Fruit fly (Drosophila melanogaster) whole organism, prepupa: Measurements from ENCODE around the gene Agxt.

ENCODE experiments used
- Blimp-1 ChIP-seq: fragments of 200-800 bp; sonication (Bioruptor generic); optimal IDR thresholded peaks from 3 replicates; lab custom pipeline; 2017; ENCODE audit warnings: missing biosample characterization, missing genetic modification characterization, mild to moderate bottlenecking, moderate library complexity, missing genetic modification reagents
- CG10631 ChIP-seq: fragments of 200-800 bp; sonication (Bioruptor generic); optimal IDR thresholded peaks from 2 replicates; lab custom pipeline; 2016; ENCODE audit warnings: missing biosample characterization, missing genetic modification characterization
- CG10669 ChIP-seq: fragments of 200-800 bp; sonication (Bioruptor generic); optimal IDR thresholded peaks from 3 replicates; lab custom pipeline; 2018; ENCODE audit warnings: missing biosample characterization, mild to moderate bottlenecking, missing genetic modification characterization, moderate library complexity
- CG11294 ChIP-seq: fragments of 200-800 bp; sonication (Bioruptor generic); IDR thresholded peaks from 2 replicates; pipeline ENCODE4 v1.3.6; 2022; ENCODE audit warnings: missing biosample characterization, missing genetic modification characterization
- CG11762 ChIP-seq: fragments of 200-800 bp; sonication (Bioruptor generic); optimal IDR thresholded peaks from 3 replicates; lab custom pipeline; 2016; ENCODE audit warnings: missing biosample characterization, missing genetic modification characterization; ENCODE audit not compliant: insufficient read depth
- CG15336 ChIP-seq: fragments of 200-800 bp; sonication (Bioruptor generic); IDR thresholded peaks from 2 replicates; pipeline ENCODE4 v1.3.6; 2022; ENCODE audit warnings: missing biosample characterization, missing genetic modification characterization
- CG16779 ChIP-seq: fragments of 200-800 bp; sonication (Bioruptor generic); optimal IDR thresholded peaks from 3 replicates; lab custom pipeline; 2017; ENCODE audit warnings: missing biosample characterization, mild to moderate bottlenecking, missing genetic modification characterization
- CG3032 ChIP-seq: fragments of 200-800 bp; optimal IDR thresholded peaks from 2 replicates; lab custom pipeline; 2019; ENCODE audit warnings: missing biosample characterization, mild to moderate bottlenecking, missing genetic modification characterization, moderate library complexity
- CG31627 ChIP-seq: fragments of 200-800 bp; sonication (Bioruptor generic); optimal IDR thresholded peaks from 3 replicates; lab custom pipeline; 2016; ENCODE audit warnings: missing biosample characterization, missing genetic modification characterization
- CG32006 ChIP-seq: fragments of 200-800 bp; sonication (Bioruptor generic); optimal IDR thresholded peaks from 3 replicates; lab custom pipeline; 2017; ENCODE audit warnings: missing biosample characterization, mild to moderate bottlenecking, missing genetic modification characterization
- CG34406 ChIP-seq: fragments of 200-800 bp; sonication (Bioruptor generic); optimal IDR thresholded peaks from 3 replicates; lab custom pipeline; 2016; ENCODE audit warnings: missing biosample characterization, missing genetic modification characterization
- CG3919 ChIP-seq: fragments of 200-800 bp; sonication (Bioruptor generic); optimal IDR thresholded peaks from 3 replicates; lab custom pipeline; 2016; ENCODE audit warnings: missing biosample characterization, missing genetic modification characterization
- CG6163 ChIP-seq: fragments of 200-800 bp; sonication (Bioruptor generic); IDR thresholded peaks from 3 replicates; pipeline ENCODE4 v1.3.6; 2022; ENCODE audit warnings: missing biosample characterization, missing genetic modification characterization
- CG6792 ChIP-seq: fragments of 200-800 bp; sonication (Bioruptor generic); optimal IDR thresholded peaks from 3 replicates; lab custom pipeline; 2016; ENCODE audit warnings: missing biosample characterization, missing genetic modification characterization
- CG6808 ChIP-seq: fragments of 200-800 bp; sonication (Bioruptor generic); optimal IDR thresholded peaks from 3 replicates; lab custom pipeline; 2017; ENCODE audit warnings: missing biosample characterization, missing genetic modification characterization, mild to moderate bottlenecking, moderate library complexity, missing genetic modification reagents
- CG6854 ChIP-seq: fragments of 200-800 bp; sonication (Bioruptor generic); optimal IDR thresholded peaks from 2 replicates; lab custom pipeline; 2017; ENCODE audit warnings: missing biosample characterization, mild to moderate bottlenecking, missing genetic modification characterization
- CG8119 ChIP-seq: fragments of 200-800 bp; sonication (Bioruptor generic); IDR thresholded peaks from 3 replicates; pipeline ENCODE4 v1.3.6; 2022; ENCODE audit warnings: missing biosample characterization, missing genetic modification characterization
- CG8319 ChIP-seq: fragments of 200-800 bp; sonication (Bioruptor generic); optimal IDR thresholded peaks from 3 replicates; lab custom pipeline; 2016; ENCODE audit warnings: missing biosample characterization, missing genetic modification characterization
- CG8632 ChIP-seq: fragments of 200-800 bp; sonication (Bioruptor generic); optimal IDR thresholded peaks from 3 replicates; lab custom pipeline; 2016; ENCODE audit warnings: missing biosample characterization, missing genetic modification characterization
- CG9139 ChIP-seq: fragments of 200-800 bp; sonication (Bioruptor generic); optimal IDR thresholded peaks from 3 replicates; lab custom pipeline; 2017; ENCODE audit warnings: missing biosample characterization, mild to moderate bottlenecking, missing genetic modification characterization
- Eip78C ChIP-seq: fragments of 200-800 bp; sonication (Bioruptor generic); peaks from one replicate; lab custom pipeline; 2016; ENCODE audit warnings: missing biosample characterization, missing genetic modification characterization
- Eip93F ChIP-seq: fragments of 200-800 bp; sonication (Bioruptor generic); optimal IDR thresholded peaks from 2 replicates; lab custom pipeline; 2016; ENCODE audit warnings: missing biosample characterization, mild to moderate bottlenecking, missing genetic modification characterization
- Ets21C ChIP-seq: fragments of 200-800 bp; sonication (Bioruptor generic); optimal IDR thresholded peaks from 3 replicates; lab custom pipeline; 2016; ENCODE audit warnings: missing biosample characterization, missing genetic modification characterization
- Hr38 ChIP-seq: sonication (Bioruptor generic); optimal IDR thresholded peaks from 2 replicates; lab custom pipeline; 2016; ENCODE audit warnings: missing biosample characterization, missing genetic modification characterization
- Hr39 ChIP-seq: fragments of 200-800 bp; sonication (Bioruptor generic); optimal IDR thresholded peaks from 2 replicates; lab custom pipeline; 2016; ENCODE audit warnings: missing biosample characterization, missing genetic modification characterization
- Hr4 ChIP-seq: fragments of 200-800 bp; sonication (Bioruptor generic); optimal IDR thresholded peaks from 3 replicates; lab custom pipeline; 2016; ENCODE audit warnings: missing biosample characterization, missing genetic modification characterization
- Lpt ChIP-seq: fragments of 200-800 bp; sonication (Bioruptor generic); optimal IDR thresholded peaks from 3 replicates; lab custom pipeline; 2016; ENCODE audit warnings: missing biosample characterization, missing genetic modification characterization
- Met ChIP-seq: fragments of 200-800 bp; sonication (Bioruptor generic); optimal IDR thresholded peaks from 3 replicates; lab custom pipeline; 2016; ENCODE audit warnings: missing biosample characterization, missing genetic modification characterization
- OdsH ChIP-seq: fragments of 200-800 bp; sonication (Bioruptor generic); optimal IDR thresholded peaks from 3 replicates; lab custom pipeline; 2016; ENCODE audit warnings: missing biosample characterization, missing genetic modification characterization
- Smox ChIP-seq: fragments of 200-800 bp; sonication (Bioruptor generic); optimal IDR thresholded peaks from 3 replicates; lab custom pipeline; 2016; ENCODE audit warnings: missing biosample characterization, missing genetic modification characterization
- Sox102F ChIP-seq: fragments of 200-800 bp; sonication (Bioruptor generic); optimal IDR thresholded peaks from 2 replicates; lab custom pipeline; 2016; ENCODE audit warnings: missing biosample characterization, mild to moderate bottlenecking, missing genetic modification characterization
- Sox14 ChIP-seq: fragments of 200-800 bp; sonication (Bioruptor generic); optimal IDR thresholded peaks from 3 replicates; lab custom pipeline; 2016; ENCODE audit warnings: missing biosample characterization, missing genetic modification characterization
- Sox15 ChIP-seq: fragments of 200-800 bp; sonication (Bioruptor generic); optimal IDR thresholded peaks from 3 replicates; lab custom pipeline; 2016; ENCODE audit warnings: missing biosample characterization, missing genetic modification characterization
- achi ChIP-seq: fragments of 200-800 bp; sonication (Bioruptor generic); optimal IDR thresholded peaks from 3 replicates; lab custom pipeline; 2016; ENCODE audit warnings: missing biosample characterization, missing genetic modification characterization
- acj6 ChIP-seq: fragments of 200-800 bp; sonication (Bioruptor generic); optimal IDR thresholded peaks from 3 replicates; lab custom pipeline; 2016; ENCODE audit warnings: missing biosample characterization, missing genetic modification characterization
- dac ChIP-seq: fragments of 200-800 bp; sonication (Bioruptor generic); optimal IDR thresholded peaks from 2 replicates; lab custom pipeline; 2017; ENCODE audit warnings: missing biosample characterization, mild to moderate bottlenecking, missing genetic modification characterization
- dsx ChIP-seq: fragments of 200-800 bp; optimal IDR thresholded peaks from 3 replicates; lab custom pipeline; 2019; ENCODE audit warnings: missing biosample characterization, mild to moderate bottlenecking, missing genetic modification characterization, moderate library complexity; ENCODE audit not compliant: poor library complexity, severe bottlenecking
- eg ChIP-seq: fragments of 200-800 bp; sonication (Bioruptor generic); IDR thresholded peaks from 3 replicates; pipeline ENCODE4 v1.3.6; 2022; ENCODE audit warnings: missing biosample characterization, missing genetic modification characterization
- esn ChIP-seq: fragments of 200-800 bp; sonication (Bioruptor generic); optimal IDR thresholded peaks from 2 replicates; lab custom pipeline; 2016; ENCODE audit warnings: missing biosample characterization, mild to moderate bottlenecking, missing genetic modification characterization, moderate library complexity
- fd59A ChIP-seq: fragments of 200-800 bp; sonication (Bioruptor generic); optimal IDR thresholded peaks from 2 replicates; lab custom pipeline; 2017; ENCODE audit warnings: missing biosample characterization, mild to moderate bottlenecking, missing genetic modification characterization, missing genetic modification reagents
- fkh ChIP-seq: fragments of 200-800 bp; sonication (Bioruptor generic); optimal IDR thresholded peaks from 3 replicates; lab custom pipeline; 2017; ENCODE audit warnings: missing biosample characterization, mild to moderate bottlenecking, missing genetic modification characterization, moderate library complexity
- net ChIP-seq: fragments of 200-800 bp; sonication (Bioruptor generic); optimal IDR thresholded peaks from 3 replicates; lab custom pipeline; 2016; ENCODE audit warnings: missing biosample characterization, missing genetic modification characterization
- pdm3 ChIP-seq: fragments of 200-800 bp; sonication (Bioruptor generic); optimal IDR thresholded peaks from 3 replicates; lab custom pipeline; 2016; ENCODE audit warnings: missing biosample characterization, missing genetic modification characterization
- spab ChIP-seq: fragments of 200-800 bp; sonication (Bioruptor generic); optimal IDR thresholded peaks from 2 replicates; lab custom pipeline; 2017; ENCODE audit warnings: missing biosample characterization, mild to moderate bottlenecking, missing genetic modification characterization, missing genetic modification reagents
- ss ChIP-seq, 2 experiments: fragments of 200-800 bp; sonication (Bioruptor generic); optimal IDR thresholded peaks; 2 replicates in 1 of 2; 3 replicates in 1 of 2; lab custom pipeline; 2017 to 2018; ENCODE audit warnings: mild to moderate bottlenecking in 2 of 2, missing biosample characterization in 2 of 2, missing genetic modification characterization in 2 of 2, moderate library complexity in 1 of 2
- svp ChIP-seq: fragments of 200-800 bp; sonication (Bioruptor generic); peaks from one replicate; lab custom pipeline; 2016; ENCODE audit warnings: missing biosample characterization, missing genetic modification characterization
- topi ChIP-seq: fragments of 200-800 bp; sonication (Bioruptor generic); optimal IDR thresholded peaks from 3 replicates; lab custom pipeline; 2016; ENCODE audit warnings: missing biosample characterization, missing genetic modification characterization
- vri ChIP-seq: fragments of 200-800 bp; sonication (Bioruptor generic); optimal IDR thresholded peaks from 3 replicates; lab custom pipeline; 2016; ENCODE audit warnings: missing biosample characterization, mild to moderate bottlenecking, missing genetic modification characterization

The Agxt gene

DNA sequence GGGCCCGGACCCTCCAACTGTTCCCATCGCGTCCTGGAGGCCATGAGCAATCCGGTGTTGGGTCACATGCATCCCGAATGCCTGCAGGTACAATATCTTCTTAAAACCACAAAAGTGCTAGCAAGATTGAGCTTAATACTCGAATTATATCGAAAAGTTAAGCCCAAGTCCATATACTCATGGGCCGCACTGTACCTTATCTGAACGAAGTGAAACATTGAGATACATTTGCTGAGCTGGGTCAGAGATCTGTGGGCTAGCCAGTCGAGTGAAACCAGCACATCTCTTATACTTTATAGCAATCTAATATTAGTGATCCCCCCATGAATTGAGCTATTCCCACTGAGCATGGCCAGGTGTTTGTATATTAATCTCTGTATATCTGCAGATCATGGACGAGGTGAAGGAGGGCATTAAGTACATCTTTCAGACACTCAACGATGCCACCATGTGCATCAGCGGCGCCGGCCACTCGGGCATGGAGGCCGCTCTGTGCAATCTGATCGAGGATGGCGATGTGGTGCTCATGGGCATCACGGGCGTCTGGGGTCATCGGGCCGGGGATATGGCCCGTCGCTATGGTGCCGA, 525 bp downstream of the Agxt start:
- TF ChIP-seq Ets21C = no peak
- peak; percentile 91 for TF ChIP-seq svp (GFP tag; lab: Kevin White, UChicago)
- TF ChIP-seq CG6163 (GFP tag; lab: Robert Waterston, UW) = no peak

DNA sequence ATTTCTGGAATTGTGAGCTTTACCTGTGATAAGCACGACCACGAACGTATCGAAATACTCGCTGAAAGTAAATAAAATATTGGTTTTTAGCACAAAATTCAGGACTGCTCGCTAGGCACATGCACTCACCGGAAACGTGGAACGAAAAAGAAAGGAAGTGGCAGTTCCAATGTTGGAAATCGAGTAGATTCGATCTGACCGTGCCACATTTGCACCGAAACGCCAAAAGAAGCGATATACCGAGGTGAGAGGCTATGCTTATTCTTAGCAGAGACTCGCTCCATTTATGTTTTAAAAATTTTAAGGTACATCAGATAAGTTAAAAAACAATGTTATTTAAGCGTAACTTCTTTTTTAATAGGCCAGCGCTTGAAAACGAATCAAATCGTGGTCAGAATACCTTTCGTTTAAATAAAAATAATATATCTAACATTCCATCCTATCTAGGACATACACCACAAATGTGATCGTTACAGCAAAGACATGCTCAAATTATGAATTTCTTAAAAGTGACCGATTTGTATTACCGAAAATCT, 4.4 kb downstream of the Agxt start, which contains the start of gene RpL7A:
Gene RpL7A, minus strand, starts transcription at position 248 of the 536 bp plus-strand sequence.
- TF ChIP-seq Blimp-1 (GFP tag; lab: Kevin White, UChicago) (peak; percentile 46), CG15336 (GFP tag; lab: Robert Waterston, UW) (peak; percentile 31; the same call in 1 of the 2 replicates), CG10631 (GFP tag; lab: Kevin White, UChicago) (peak; percentile 18), CG6163 (GFP tag; lab: Robert Waterston, UW) (peak; percentile 82), CG31627 (GFP tag; lab: Kevin White, UChicago) (peak; percentile 38), fd59A (peak; percentile 30), Hr4 (no peak), acj6 (peak; percentile 5), CG10669 (GFP tag; lab: Kevin White, UChicago) (peak; percentile 62), CG8632 (GFP tag; lab: Kevin White, UChicago) (peak; percentile 21), Met (GFP tag; lab: Kevin White, UChicago) (peak; percentile 60), esn (GFP tag; lab: Kevin White, UChicago) (peak; percentile 58), Sox15 (GFP tag; lab: Kevin White, UChicago) (peak; percentile 24), CG6792 (GFP tag; lab: Kevin White, UChicago) (peak; percentile 48), CG32006 (GFP tag; lab: Kevin White, UChicago) (no peak), CG16779 (tag; lab: Kevin White, UChicago) (peak; percentile 59), CG8319 (GFP tag; lab: Kevin White, UChicago) (peak; percentile 21), CG3919 (GFP tag; lab: Kevin White, UChicago) (peak; percentile 76), CG11294 (no peak), pdm3 (GFP tag; lab: Kevin White, UChicago) (peak; percentile 52), spab (GFP tag; lab: Kevin White, UChicago) (no peak), vri (peak; percentile 60), achi (peak; percentile 46), dsx (GFP tag; lab: Kevin White, UChicago) (no peak), Ets21C (peak; percentile 5), Sox14 (no peak), CG3032 (tag; lab: Kevin White, UChicago) (peak; percentile 16), CG8119 (GFP tag; lab: Robert Waterston, UW) (no peak), OdsH (GFP tag; lab: Kevin White, UChicago) (peak; percentile 41), eg (GFP tag; lab: Robert Waterston, UW) (peak; percentile 60), Eip93F (no peak), CG11762 (GFP tag; lab: Kevin White, UChicago) (no peak), Eip78C (peak; percentile 82), CG6808 (GFP tag; lab: Kevin White, UChicago) (peak; percentile 46), Lpt (GFP tag; lab: Kevin White, UChicago) (no peak), net (GFP tag; lab: Kevin White, UChicago) (peak; percentile 74), CG34406 (GFP tag; lab: Kevin White, UChicago) (peak; percentile 65), Smox (GFP tag; lab: Kevin White, UChicago) (peak; percentile 28), fkh (GFP tag; lab: Kevin White, UChicago) (peak; percentile 22), Sox102F (GFP tag; lab: Kevin White, UChicago) (peak; percentile 65), Hr39 (peak; percentile 37), ss (GFP tag; optimal IDR thresholded peaks at IDR 0.05; lab: Kevin White, UChicago) (peak; percentile 54 to 82), svp (GFP tag; lab: Kevin White, UChicago) (peak; percentile 55), CG6854 (peak; percentile 94), CG9139 (GFP tag; lab: Kevin White, UChicago) (peak; percentile 80), dac (GFP tag; lab: Kevin White, UChicago) (no peak), topi (GFP tag; lab: Kevin White, UChicago) (peak; percentile 69), Hr38 (GFP tag; lab: Kevin White, UChicago) (no peak)
